Worm (Caenorhabditis elegans) whole organism, midembryonic: ENCODE results near the gene srx-47.

Source experiments
- T22C8.4 ChIP-seq: fragments of 200-800 bp; sonication (Bioruptor generic); IDR thresholded peaks from 2 replicates; pipeline ENCODE4 v1.3.6; 2022; ENCODE audit warnings: missing genetic modification characterization, missing compliant biosample characterization
- cog-1 ChIP-seq: sonication (generic microtip); optimal IDR thresholded peaks from 2 replicates; lab custom pipeline; 2016; ENCODE audit warnings: missing genetic modification characterization, missing compliant biosample characterization
- flt-1 ChIP-seq: fragments of 200-800 bp; sonication (Bioruptor generic); IDR thresholded peaks from 2 replicates; pipeline ENCODE4 v1.3.6; 2022; ENCODE audit warnings: missing genetic modification characterization, missing compliant biosample characterization
- klf-2 ChIP-seq: fragments of 200-800 bp; sonication (Bioruptor generic); conservative IDR thresholded peaks from 2 replicates; pipeline ENCODE4 v1.3.6; 2022; ENCODE audit warnings: missing genetic modification reagents, missing genetic modification characterization, missing compliant biosample characterization
- med-1 ChIP-seq: sonication (generic microtip); optimal IDR thresholded peaks from 2 replicates; lab custom pipeline; 2017; ENCODE audit warnings: missing genetic modification characterization, mild to moderate bottlenecking, missing compliant biosample characterization, antibody characterized with exemption, missing genetic modification reagents; ENCODE audit not compliant: insufficient read depth
- ref-1 ChIP-seq: fragments of 200-800 bp; sonication (Bioruptor generic); conservative IDR thresholded peaks from 2 replicates; pipeline ENCODE4 v1.3.6; 2022; ENCODE audit warnings: missing genetic modification reagents, missing genetic modification characterization, missing compliant biosample characterization
- tab-1 ChIP-seq: fragments of 200-800 bp; sonication (Bioruptor generic); IDR thresholded peaks from 2 replicates; pipeline ENCODE4 v1.3.6; 2022; ENCODE audit warnings: missing genetic modification characterization, missing compliant biosample characterization
- ztf-23 ChIP-seq: fragments of 200-800 bp; sonication (Bioruptor generic); IDR thresholded peaks from 2 replicates; pipeline ENCODE4 v1.3.6; 2022; ENCODE audit warnings: missing genetic modification reagents, missing genetic modification characterization, missing compliant biosample characterization
- ztf-29 ChIP-seq: fragments of 200-800 bp; sonication (Bioruptor generic); IDR thresholded peaks from 2 replicates; pipeline ENCODE4 v1.3.6; 2022; ENCODE audit warnings: missing genetic modification reagents, missing genetic modification characterization, missing compliant biosample characterization

- TF ChIP-seq med-1 = no peak
- TF ChIP-seq ztf-23 (GFP tag; lab: Robert Waterston, UW) = no peak
- TF ChIP-seq flt-1 (GFP tag; lab: Robert Waterston, UW) = no peak
- no peak for TF ChIP-seq cog-1 (tag; lab: Kevin White, UChicago)
- TF ChIP-seq ref-1 = no peak
- no peak for TF ChIP-seq T22C8.4
- TF ChIP-seq tab-1 (GFP tag; lab: Robert Waterston, UW) = no peak
- TF ChIP-seq ztf-29 (GFP tag; lab: Robert Waterston, UW) = no peak
- no peak for TF ChIP-seq klf-2
Observed at ce11 chrV:9349687-9350086, at the start of gene srx-47.
